Fruit fly (Drosophila melanogaster) whole organism, embryonic: ENCODE data around the gene CG16852.

ENCODE experiments used
- CG10321 ChIP-seq: fragments of 200-800 bp; sonication (Bioruptor generic); IDR thresholded peaks from 2 replicates; pipeline ENCODE4 v1.3.6; 2022; ENCODE audit warnings: missing biosample characterization, missing genetic modification characterization
- CG12071 ChIP-seq: fragments of 200-800 bp; sonication (Bioruptor generic); optimal IDR thresholded peaks from 3 replicates; lab custom pipeline; 2018; ENCODE audit warnings: missing biosample characterization, mild to moderate bottlenecking, missing genetic modification characterization
- CG12104 ChIP-seq: fragments of 200-800 bp; sonication (Bioruptor generic); optimal IDR thresholded peaks from 3 replicates; lab custom pipeline; 2016; ENCODE audit warnings: missing biosample characterization, missing genetic modification characterization
- CG17186 ChIP-seq: fragments of 200-800 bp; sonication (Bioruptor generic); optimal IDR thresholded peaks from 3 replicates; lab custom pipeline; 2017; ENCODE audit warnings: missing biosample characterization, missing genetic modification reagents, missing genetic modification characterization
- CG17361 ChIP-seq: fragments of 200-800 bp; sonication (Bioruptor generic); IDR thresholded peaks from 3 replicates; pipeline ENCODE4 v1.3.6; 2022; ENCODE audit warnings: missing biosample characterization, missing genetic modification characterization
- CG17612 ChIP-seq: fragments of 200-800 bp; sonication (Bioruptor generic); IDR thresholded peaks from 2 replicates; pipeline ENCODE4 v1.3.6; 2022; ENCODE audit warnings: missing biosample characterization, missing genetic modification characterization
- CG18262 ChIP-seq: fragments of 200-800 bp; optimal IDR thresholded peaks from 3 replicates; lab custom pipeline; 2019; ENCODE audit warnings: missing biosample characterization, mild to moderate bottlenecking, missing genetic modification characterization, moderate library complexity
- CG3065 ChIP-seq: fragments of 200-800 bp; sonication (Bioruptor generic); optimal IDR thresholded peaks from 2 replicates; lab custom pipeline; 2016; ENCODE audit warnings: missing biosample characterization, missing genetic modification characterization
- CG3163 ChIP-seq: fragments of 200-800 bp; sonication (Bioruptor generic); optimal IDR thresholded peaks from 3 replicates; lab custom pipeline; 2016; ENCODE audit warnings: missing biosample characterization, missing genetic modification characterization
- CG32772 ChIP-seq: fragments of 200-800 bp; sonication (Bioruptor generic); IDR thresholded peaks from 2 replicates; pipeline ENCODE4 v1.3.6; 2022; ENCODE audit warnings: missing biosample characterization, missing genetic modification characterization
- CG4404 ChIP-seq: fragments of 200-800 bp; sonication (Bioruptor generic); IDR thresholded peaks from 2 replicates; pipeline ENCODE4 v1.3.6; 2022; ENCODE audit warnings: missing biosample characterization, missing genetic modification characterization
- CG4617 ChIP-seq: fragments of 200-800 bp; sonication (Bioruptor generic); optimal IDR thresholded peaks from 3 replicates; lab custom pipeline; 2016; ENCODE audit warnings: missing biosample characterization, missing genetic modification characterization, borderline replicate concordance
- CG4820 ChIP-seq: fragments of 200-800 bp; sonication (Bioruptor generic); optimal IDR thresholded peaks from 3 replicates; lab custom pipeline; 2016; ENCODE audit warnings: missing biosample characterization, missing genetic modification characterization
- CG6854 ChIP-seq: fragments of 200-800 bp; sonication (Bioruptor generic); optimal IDR thresholded peaks from 3 replicates; lab custom pipeline; 2017; ENCODE audit warnings: missing biosample characterization, mild to moderate bottlenecking, missing genetic modification characterization
- CG7556 ChIP-seq: fragments of 200-800 bp; sonication (Bioruptor generic); optimal IDR thresholded peaks from 2 replicates; lab custom pipeline; 2017; ENCODE audit warnings: missing biosample characterization, mild to moderate bottlenecking, missing genetic modification characterization
- CG7987 ChIP-seq: fragments of 200-800 bp; sonication (Bioruptor generic); optimal IDR thresholded peaks from 2 replicates; lab custom pipeline; 2018; ENCODE audit warnings: missing biosample characterization, mild to moderate bottlenecking, missing genetic modification characterization, moderate library complexity
- CG9727 ChIP-seq: fragments of 200-800 bp; sonication (Bioruptor generic); optimal IDR thresholded peaks from 3 replicates; lab custom pipeline; 2017; ENCODE audit warnings: missing biosample characterization, mild to moderate bottlenecking, missing genetic modification characterization
- CG9932 ChIP-seq: fragments of 200-800 bp; sonication (Bioruptor generic); IDR thresholded peaks from 2 replicates; pipeline ENCODE4 v1.3.6; 2022; ENCODE audit warnings: missing biosample characterization, missing genetic modification characterization
- Dfd ChIP-seq, 2 experiments: fragments of >200 bp; optimal IDR thresholded peaks; 2 replicates each; lab custom pipeline; 2017; ENCODE audit warnings: missing biosample characterization in 2 of 2, missing genetic modification characterization in 2 of 2
- Fer3 ChIP-seq: fragments of 200-800 bp; sonication (Bioruptor generic); optimal IDR thresholded peaks from 2 replicates; lab custom pipeline; 2018; ENCODE audit warnings: missing biosample characterization, mild to moderate bottlenecking, missing genetic modification characterization, moderate library complexity
- Gsc ChIP-seq: fragments of 200-800 bp; sonication (Bioruptor generic); IDR thresholded peaks from 2 replicates; pipeline ENCODE4 v1.3.6; 2022; ENCODE audit warnings: missing biosample characterization, missing genetic modification characterization
- H2.0 ChIP-seq: fragments of 200-800 bp; sonication (Bioruptor generic); IDR thresholded peaks from 2 replicates; pipeline ENCODE4 v1.3.6; 2022; ENCODE audit warnings: missing biosample characterization, missing genetic modification characterization
- HLH54F ChIP-seq: fragments of 200-800 bp; sonication (Bioruptor generic); optimal IDR thresholded peaks from 3 replicates; lab custom pipeline; 2016; ENCODE audit warnings: missing biosample characterization, missing genetic modification characterization
- Max ChIP-seq: fragments of 200-800 bp; sonication (Bioruptor generic); optimal IDR thresholded peaks from 2 replicates; lab custom pipeline; 2016; ENCODE audit warnings: missing biosample characterization, mild to moderate bottlenecking, missing genetic modification characterization
- Mrtf ChIP-seq: fragments of 200-800 bp; sonication (Bioruptor generic); IDR thresholded peaks from 3 replicates; pipeline ENCODE4 v1.3.6; 2022; ENCODE audit warnings: missing biosample characterization, missing genetic modification characterization
- NC2α ChIP-seq: fragments of 200-800 bp; sonication (Bioruptor generic); optimal IDR thresholded peaks from 2 replicates; lab custom pipeline; 2016; ENCODE audit warnings: missing biosample characterization, missing genetic modification characterization
- Side ChIP-seq: fragments of 200-800 bp; sonication (Bioruptor generic); optimal IDR thresholded peaks from 2 replicates; lab custom pipeline; 2016; ENCODE audit warnings: missing biosample characterization, missing genetic modification characterization
- Sry-δ ChIP-seq: fragments of 200-800 bp; sonication (Bioruptor generic); optimal IDR thresholded peaks from 2 replicates; lab custom pipeline; 2016; ENCODE audit warnings: missing biosample characterization, missing genetic modification characterization
- TFAM ChIP-seq: fragments of 200-800 bp; sonication (Bioruptor generic); optimal IDR thresholded peaks from 2 replicates; lab custom pipeline; 2017; ENCODE audit warnings: missing biosample characterization, missing genetic modification characterization, inconsistent platforms
- chif ChIP-seq, 2 experiments: fragments of 200-800 bp; sonication (Bioruptor generic); optimal IDR thresholded peaks; 3 replicates each; lab custom pipeline; 2016; ENCODE audit warnings: missing biosample characterization in 2 of 2, missing genetic modification characterization in 2 of 2
- dm ChIP-seq: fragments of 200-800 bp; sonication (Bioruptor generic); optimal IDR thresholded peaks from 3 replicates; lab custom pipeline; 2016; ENCODE audit warnings: missing biosample characterization, missing genetic modification characterization
- esg ChIP-seq: fragments of 200-800 bp; sonication (Bioruptor generic); conservative IDR thresholded peaks from 2 replicates; pipeline ENCODE4 v1.3.6; 2022; ENCODE audit warnings: missing biosample characterization, missing genetic modification characterization
- eyg ChIP-seq: fragments of 200-800 bp; sonication (Bioruptor generic); optimal IDR thresholded peaks from 3 replicates; lab custom pipeline; 2016; ENCODE audit warnings: missing biosample characterization, missing genetic modification characterization
- gcm ChIP-seq: fragments of 200-800 bp; sonication (Bioruptor generic); optimal IDR thresholded peaks from 2 replicates; lab custom pipeline; 2019; ENCODE audit warnings: missing biosample characterization, mild to moderate bottlenecking, missing genetic modification characterization, moderate library complexity
- h ChIP-seq: fragments of >200 bp; optimal IDR thresholded peaks from 2 replicates; lab custom pipeline; 2017
- her ChIP-seq: fragments of 200-800 bp; sonication (Bioruptor generic); optimal IDR thresholded peaks from 2 replicates; lab custom pipeline; 2016; ENCODE audit warnings: missing biosample characterization, missing genetic modification characterization
- kni ChIP-seq: fragments of 200-800 bp; sonication (Bioruptor generic); optimal IDR thresholded peaks from 3 replicates; lab custom pipeline; 2017; ENCODE audit warnings: mild to moderate bottlenecking, missing biosample characterization, missing genetic modification reagents, missing genetic modification characterization
- lov ChIP-seq, 2 experiments: fragments of 200-800 bp in 1 of 2; fragments of >200 bp in 1 of 2; sonication (Bioruptor generic) in 1 of 2; IDR thresholded peaks in 1 of 2; optimal IDR thresholded peaks in 1 of 2; 2 replicates in 1 of 2; 3 replicates in 1 of 2; pipeline versions ENCODE4 v1.3.6 to Lab custom; 2017 to 2022; ENCODE audit warnings: missing biosample characterization in 1 of 2, missing genetic modification characterization in 1 of 2
- sug ChIP-seq: fragments of 200-800 bp; optimal IDR thresholded peaks from 2 replicates; lab custom pipeline; 2019; ENCODE audit warnings: missing biosample characterization, mild to moderate bottlenecking, missing genetic modification characterization, moderate library complexity
- tgo ChIP-seq: fragments of 200-800 bp; sonication (Bioruptor generic); IDR thresholded peaks from 3 replicates; pipeline ENCODE4 v1.3.6; 2022; ENCODE audit warnings: missing biosample characterization, missing genetic modification characterization
- z ChIP-seq: fragments of 200-800 bp; sonication (Bioruptor generic); IDR thresholded peaks from 3 replicates; pipeline ENCODE4 v1.3.6; 2022; ENCODE audit warnings: missing biosample characterization, missing genetic modification characterization
- zf30C ChIP-seq: fragments of 200-800 bp; sonication (Bioruptor generic); optimal IDR thresholded peaks from 3 replicates; lab custom pipeline; 2018; ENCODE audit warnings: missing biosample characterization, mild to moderate bottlenecking, missing genetic modification characterization

The CG16852 gene

dm6 chr2L:13513331-13514261 lies 27.0 kb upstream of the CG16852 start (continued):
- TF ChIP-seq CG4404 = peak; percentile 27; the same call in 1 of the 2 replicates
- peak; percentile 39 for TF ChIP-seq CG7987 (GFP tag; lab: Kevin White, UChicago)
- peak; percentile 74 for TF ChIP-seq CG7556
- TF ChIP-seq H2.0 (GFP tag; lab: Robert Waterston, UW) = peak; percentile 51; the same call in 1 of the 2 replicates
- peak; percentile 38 for TF ChIP-seq CG12071
- peak; percentile 49 for TF ChIP-seq CG4820 (GFP tag; lab: Kevin White, UChicago)
- peak; percentile 28 for TF ChIP-seq sug (tag; lab: Kevin White, UChicago)
- TF ChIP-seq dm (GFP tag; lab: Kevin White, UChicago) = no peak
- TF ChIP-seq TFAM (GFP tag; lab: Kevin White, UChicago) = peak; percentile 10
- TF ChIP-seq CG32772 (GFP tag; lab: Robert Waterston, UW) = no peak; the same call in 1 of the 2 replicates
- TF ChIP-seq CG9932 = peak; percentile 85
- TF ChIP-seq lov (optimal IDR thresholded peaks at IDR 0.05; lab: Kevin White, UChicago) = no peak
- peak; percentile 56; the same call in 1 of the 3 replicates for TF ChIP-seq lov (GFP tag; IDR thresholded peaks at IDR 0.05; lab: Robert Waterston, UW)
- TF ChIP-seq HLH54F (GFP tag; lab: Kevin White, UChicago) = peak; percentile 71
- peak; percentile 2 for TF ChIP-seq gcm (GFP tag; lab: Kevin White, UChicago)
- TF ChIP-seq h (lab: Kevin White, UChicago) = no peak
- TF ChIP-seq z (GFP tag; lab: Robert Waterston, UW) = peak; percentile 18; the same call in 1 of the 3 replicates
- no peak for TF ChIP-seq eyg
- TF ChIP-seq zf30C (GFP tag; lab: Kevin White, UChicago) = no peak
- peak; percentile 35; the same call in 1 of the 2 replicates for TF ChIP-seq esg (GFP tag; lab: Robert Waterston, UW)
- TF ChIP-seq CG4617 (GFP tag; lab: Kevin White, UChicago) = no peak
- no peak for TF ChIP-seq CG3065
- peak; percentile 60 for TF ChIP-seq CG18262 (tag; lab: Kevin White, UChicago)
- TF ChIP-seq her (GFP tag; lab: Kevin White, UChicago) = peak; percentile 56
- peak; percentile 57 for TF ChIP-seq Side (GFP tag; lab: Kevin White, UChicago)
- TF ChIP-seq NC2α (GFP tag; lab: Kevin White, UChicago) = no peak
- peak in 1 of 2 experiments; percentile 35 for TF ChIP-seq chif (GFP tag; optimal IDR thresholded peaks at IDR 0.05; lab: Kevin White, UChicago)
- peak; percentile 71; the same call in 2 of the 3 replicates for TF ChIP-seq Mrtf (GFP tag; lab: Robert Waterston, UW)
- TF ChIP-seq CG17361 (GFP tag; lab: Robert Waterston, UW) = peak; percentile 75
- TF ChIP-seq Dfd (GFP tag; optimal IDR thresholded peaks at IDR 0.05; lab: Kevin White, UChicago) = no peak
- peak; percentile 41 for TF ChIP-seq Gsc (GFP tag; lab: Robert Waterston, UW)
- peak; percentile 36 for TF ChIP-seq Fer3 (tag; lab: Kevin White, UChicago)
- peak; percentile 50 for TF ChIP-seq Max (GFP tag; lab: Kevin White, UChicago)
- TF ChIP-seq CG6854 (GFP tag; lab: Kevin White, UChicago) = no peak
- no peak for TF ChIP-seq CG3163 (GFP tag; lab: Kevin White, UChicago)
- peak; percentile 16 for TF ChIP-seq CG9727 (GFP tag; lab: Kevin White, UChicago)
- TF ChIP-seq Sry-δ = peak; percentile 22
- TF ChIP-seq kni (GFP tag; lab: Kevin White, UChicago) = peak; percentile 37
- TF ChIP-seq CG17612 (GFP tag; lab: Robert Waterston, UW) = peak; percentile 56
- TF ChIP-seq CG10321 = no peak
- TF ChIP-seq CG17186 (GFP tag; lab: Kevin White, UChicago) = peak; percentile 51
- TF ChIP-seq CG12104 (GFP tag; lab: Kevin White, UChicago) = peak; percentile 29
- TF ChIP-seq tgo (GFP tag; lab: Robert Waterston, UW) = peak; percentile 63; the same call in 2 of the 3 replicates
